Worm (Caenorhabditis elegans) whole organism, young adult: ENCODE results near the gene C05D9.4.

ENCODE experiments used
- B0019.2 ChIP-seq: fragments of 200-800 bp; sonication (Bioruptor generic); conservative IDR thresholded peaks from 2 replicates; pipeline ENCODE4 v1.3.6; 2022; ENCODE audit warnings: missing genetic modification reagents, missing genetic modification characterization, missing compliant biosample characterization
- B0261.1 ChIP-seq: sonication (generic microtip); optimal IDR thresholded peaks from 2 replicates; lab custom pipeline; 2016; ENCODE audit warnings: mild to moderate bottlenecking, missing genetic modification characterization, moderate library complexity, missing compliant biosample characterization
- B0336.3 ChIP-seq: fragments of 200-800 bp; sonication (Bioruptor generic); IDR thresholded peaks from 2 replicates; pipeline ENCODE4 v1.3.6; 2022; ENCODE audit warnings: missing genetic modification characterization, missing compliant biosample characterization
- F10E7.11 ChIP-seq: sonication (generic microtip); optimal IDR thresholded peaks from 2 replicates; lab custom pipeline; 2017; ENCODE audit warnings: mild to moderate bottlenecking, missing genetic modification characterization, moderate library complexity, missing compliant biosample characterization
- F22D6.2 ChIP-seq: sonication (generic microtip); optimal IDR thresholded peaks from 2 replicates; lab custom pipeline; 2016; ENCODE audit warnings: mild to moderate bottlenecking, missing genetic modification characterization, missing compliant biosample characterization
- F33H1.4 ChIP-seq: fragments of 200-800 bp; sonication (Bioruptor generic); IDR thresholded peaks from 2 replicates; pipeline ENCODE4 v1.3.6; 2022; ENCODE audit warnings: missing genetic modification reagents, missing genetic modification characterization, missing compliant biosample characterization
- F52B5.7 ChIP-seq: sonication (generic microtip); optimal IDR thresholded peaks from 2 replicates; lab custom pipeline; 2016; ENCODE audit warnings: mild to moderate bottlenecking, missing genetic modification characterization, missing compliant biosample characterization
- T26A5.8 ChIP-seq: sonication (generic microtip); optimal IDR thresholded peaks from 2 replicates; lab custom pipeline; 2016; ENCODE audit warnings: missing genetic modification characterization, missing compliant biosample characterization
- Y53G8AR.9 ChIP-seq: fragments of 200-800 bp; sonication (Bioruptor generic); conservative IDR thresholded peaks from 2 replicates; pipeline ENCODE4 v1.3.6; 2022; ENCODE audit warnings: missing genetic modification reagents, missing genetic modification characterization, missing compliant biosample characterization
- Y56A3A.18 ChIP-seq: fragments of 200-800 bp; sonication (Bioruptor generic); IDR thresholded peaks from 2 replicates; pipeline ENCODE4 v1.3.6; 2022; ENCODE audit warnings: missing genetic modification reagents, missing genetic modification characterization, missing compliant biosample characterization
- Y95B8A.8 ChIP-seq: fragments of 200-800 bp; sonication (Bioruptor generic); IDR thresholded peaks from 2 replicates; pipeline ENCODE4 v1.3.6; 2022; ENCODE audit warnings: missing genetic modification reagents, missing genetic modification characterization, missing compliant biosample characterization
- attf-5 ChIP-seq: fragments of 200-800 bp; sonication (Bioruptor generic); optimal IDR thresholded peaks from 2 replicates; lab custom pipeline; 2018; ENCODE audit warnings: mild to moderate bottlenecking, missing genetic modification characterization, missing compliant biosample characterization
- ccch-3 ChIP-seq: fragments of 200-800 bp; sonication (Bioruptor generic); optimal IDR thresholded peaks from 2 replicates; lab custom pipeline; 2018; ENCODE audit warnings: mild to moderate bottlenecking, missing genetic modification characterization, missing compliant biosample characterization
- cebp-2 ChIP-seq: fragments of 200-800 bp; sonication (Bioruptor generic); IDR thresholded peaks from 2 replicates; pipeline ENCODE4 v1.3.6; 2022; ENCODE audit warnings: missing genetic modification characterization, missing compliant biosample characterization
- ceh-27 ChIP-seq: fragments of 200-800 bp; sonication (Bioruptor generic); optimal IDR thresholded peaks from 2 replicates; lab custom pipeline; 2018; ENCODE audit warnings: mild to moderate bottlenecking, missing genetic modification characterization, moderate library complexity, missing compliant biosample characterization
- ceh-58 ChIP-seq: fragments of 200-800 bp; sonication (Bioruptor generic); IDR thresholded peaks from 2 replicates; pipeline ENCODE4 v1.3.6; 2022; ENCODE audit warnings: missing genetic modification characterization, missing compliant biosample characterization
- dox-1 ChIP-seq: fragments of 200-800 bp; sonication (Bioruptor generic); IDR thresholded peaks from 2 replicates; pipeline ENCODE4 v1.3.6; 2022; ENCODE audit warnings: missing genetic modification reagents, missing genetic modification characterization, missing compliant biosample characterization
- dpl-1 ChIP-seq: fragments of 150-350 bp; optimal IDR thresholded peaks from 2 replicates; lab custom pipeline; 2014; ENCODE audit warnings: missing biosample characterization, missing genetic modification reagents, missing genetic modification characterization
- egl-18 ChIP-seq: fragments of 200-800 bp; sonication (Bioruptor generic); IDR thresholded peaks from 2 replicates; pipeline ENCODE4 v1.3.6; 2022; ENCODE audit warnings: missing genetic modification reagents, missing genetic modification characterization, missing compliant biosample characterization
- ekl-4 ChIP-seq: fragments of 200-800 bp; sonication (Bioruptor generic); IDR thresholded peaks from 2 replicates; pipeline ENCODE4 v1.3.6; 2022; ENCODE audit warnings: missing genetic modification reagents, missing genetic modification characterization, missing compliant biosample characterization
- ets-4 ChIP-seq: fragments of 200-800 bp; sonication (Bioruptor generic); optimal IDR thresholded peaks from 2 replicates; lab custom pipeline; 2018; ENCODE audit warnings: mild to moderate bottlenecking, missing genetic modification characterization, missing compliant biosample characterization
- gei-17 ChIP-seq: fragments of 200-800 bp; sonication (Bioruptor generic); optimal IDR thresholded peaks from 2 replicates; lab custom pipeline; 2018; ENCODE audit warnings: mild to moderate bottlenecking, missing genetic modification characterization, missing compliant biosample characterization
- hlh-26 ChIP-seq: fragments of 200-800 bp; sonication (Bioruptor generic); conservative IDR thresholded peaks from 2 replicates; pipeline ENCODE4 v1.3.6; 2022; ENCODE audit warnings: missing genetic modification reagents, missing genetic modification characterization, missing compliant biosample characterization
- hmg-1.2 ChIP-seq: fragments of 200-800 bp; sonication (Bioruptor generic); IDR thresholded peaks from 2 replicates; pipeline ENCODE4 v1.3.6; 2022; ENCODE audit warnings: missing genetic modification reagents, missing genetic modification characterization, missing compliant biosample characterization
- hrde-1 ChIP-seq: sonication (generic microtip); optimal IDR thresholded peaks from 2 replicates; lab custom pipeline; 2016; ENCODE audit warnings: missing genetic modification characterization, mild to moderate bottlenecking, missing compliant biosample characterization, moderate library complexity, missing genotype, missing genetic modification reagents, borderline replicate concordance
- lag-1 ChIP-seq: fragments of 200-800 bp; sonication (Bioruptor generic); IDR thresholded peaks from 2 replicates; pipeline ENCODE4 v1.3.6; 2022; ENCODE audit warnings: missing genetic modification reagents, missing genetic modification characterization, missing compliant biosample characterization
- let-526 ChIP-seq: fragments of 200-800 bp; sonication (Bioruptor generic); IDR thresholded peaks from 2 replicates; pipeline ENCODE4 v1.3.6; 2022; ENCODE audit warnings: missing genetic modification reagents, missing genetic modification characterization, missing compliant biosample characterization
- madf-8 ChIP-seq: fragments of 200-800 bp; sonication (Bioruptor generic); conservative IDR thresholded peaks from 2 replicates; pipeline ENCODE4 v1.3.6; 2022; ENCODE audit warnings: missing genetic modification reagents, missing genetic modification characterization, missing compliant biosample characterization
- nfya-1 ChIP-seq: sonication (generic microtip); optimal IDR thresholded peaks from 2 replicates; lab custom pipeline; 2017; ENCODE audit warnings: antibody characterized with exemption, missing compliant biosample characterization, missing genetic modification characterization, borderline replicate concordance; ENCODE audit not compliant: insufficient read depth
- nhr-179 ChIP-seq: sonication (generic microtip); optimal IDR thresholded peaks from 2 replicates; lab custom pipeline; 2016; ENCODE audit warnings: mild to moderate bottlenecking, missing genetic modification characterization, missing compliant biosample characterization
- nhr-80 ChIP-seq: sonication (generic microtip); optimal IDR thresholded peaks from 2 replicates; lab custom pipeline; 2016; ENCODE audit warnings: missing genetic modification characterization, missing compliant biosample characterization
- pha-4 ChIP-seq: fragments of 150-350 bp; sonication (generic microtip); optimal IDR thresholded peaks from 2 replicates; lab custom pipeline; 2014; ENCODE audit warnings: missing biosample characterization, missing genetic modification reagents, missing genetic modification characterization
- repo-1 ChIP-seq: sonication (generic microtip); optimal IDR thresholded peaks from 2 replicates; lab custom pipeline; 2017; ENCODE audit warnings: mild to moderate bottlenecking, missing genetic modification characterization, missing compliant biosample characterization
- sea-2 ChIP-seq: fragments of 200-800 bp; sonication (Bioruptor generic); IDR thresholded peaks from 2 replicates; pipeline ENCODE4 v1.3.6; 2022; ENCODE audit warnings: missing genetic modification characterization, missing compliant biosample characterization
- snpc-4 ChIP-seq, 5 experiments: fragments of 150-350 bp in 1 of 5; sonication (generic microtip) in 4 of 5; optimal IDR thresholded peaks; 2 replicates each; lab custom pipeline; 2014 to 2018; ENCODE audit warnings: missing genetic modification characterization in 5 of 5, missing biosample characterization in 3 of 5, antibody characterized with exemption in 2 of 5, mild to moderate bottlenecking in 2 of 5, missing compliant biosample characterization in 2 of 5, missing genotype in 2 of 5, moderate library complexity in 2 of 5, missing genetic modification reagents in 1 of 5
- somi-1 ChIP-seq: fragments of 200-800 bp; sonication (Bioruptor generic); optimal IDR thresholded peaks from 2 replicates; lab custom pipeline; 2018; ENCODE audit warnings: mild to moderate bottlenecking, missing genetic modification characterization, missing compliant biosample characterization
- tbp1 ChIP-seq: fragments of 200-800 bp; sonication (Bioruptor generic); optimal IDR thresholded peaks from 2 replicates; lab custom pipeline; 2018; ENCODE audit warnings: mild to moderate bottlenecking, missing genetic modification characterization, missing compliant biosample characterization
- zim-3 ChIP-seq: sonication (generic microtip); optimal IDR thresholded peaks from 2 replicates; lab custom pipeline; 2017; ENCODE audit warnings: mild to moderate bottlenecking, missing genetic modification characterization, moderate library complexity, missing compliant biosample characterization
- ztf-22 ChIP-seq: fragments of 200-800 bp; sonication (Bioruptor generic); optimal IDR thresholded peaks from 2 replicates; lab custom pipeline; 2018; ENCODE audit warnings: mild to moderate bottlenecking, missing genetic modification characterization, moderate library complexity, missing compliant biosample characterization
- ztf-25 ChIP-seq: fragments of 200-800 bp; sonication (Bioruptor generic); IDR thresholded peaks from 2 replicates; pipeline ENCODE4 v1.3.6; 2022; ENCODE audit warnings: missing genetic modification reagents, missing genetic modification characterization, missing compliant biosample characterization
- ztf-26 ChIP-seq: sonication (generic microtip); optimal IDR thresholded peaks from 2 replicates; lab custom pipeline; 2017; ENCODE audit warnings: missing genetic modification characterization, missing compliant biosample characterization
- ztf-3 ChIP-seq: fragments of 200-800 bp; sonication (Bioruptor generic); optimal IDR thresholded peaks from 2 replicates; lab custom pipeline; 2018; ENCODE audit warnings: mild to moderate bottlenecking, missing genetic modification characterization, missing compliant biosample characterization

Gene C05D9.4

ce11 chrX:1094332-1094731, 13.5 kb upstream of the C05D9.4 start:
- no peak for TF ChIP-seq B0261.1 (tag; lab: Kevin White, UChicago)
- no peak for TF ChIP-seq ztf-22 (GFP tag; lab: Kevin White, UChicago)
- no peak for TF ChIP-seq Y95B8A.8
- TF ChIP-seq ccch-3 (GFP tag; lab: Kevin White, UChicago), result no peak
- TF ChIP-seq madf-8 (GFP tag; lab: Robert Waterston, UW), result no peak
- no peak for TF ChIP-seq dox-1

DNA sequence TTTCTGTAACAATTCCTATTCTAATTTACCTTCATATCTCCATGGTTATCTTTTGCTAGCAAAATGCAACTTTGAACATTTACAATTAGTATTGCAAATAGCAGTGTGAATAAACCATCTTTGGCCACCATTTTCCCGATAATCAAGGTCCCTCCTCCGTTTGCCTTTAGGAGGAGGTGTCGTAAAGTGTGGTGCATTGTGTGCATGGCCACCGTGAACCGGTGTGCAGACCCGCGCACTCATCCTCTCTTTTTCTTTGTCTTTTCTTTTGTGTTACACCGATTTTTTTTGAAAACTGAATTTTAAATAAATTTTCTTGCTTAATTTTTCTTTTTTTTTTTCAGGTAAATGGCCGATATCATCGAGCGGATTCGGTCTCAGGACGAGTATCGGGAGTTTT, 11.1 kb upstream of the C05D9.4 start, which contains the start of the genes pigx-1 and rme-6:
Gene pigx-1, minus strand, starts transcription at position 206 of the 400 bp plus-strand sequence.
Gene rme-6, plus strand, starts transcription at position 345 of the 400 bp plus-strand sequence.
- TF ChIP-seq nhr-179 (tag; lab: Kevin White, UChicago) (no peak), Y56A3A.18 (no peak), egl-18 (GFP tag; lab: Robert Waterston, UW) (no peak), cebp-2 (GFP tag; lab: Robert Waterston, UW) (no peak), somi-1 (GFP tag; lab: Kevin White, UChicago) (no peak), hlh-26 (GFP tag; lab: Robert Waterston, UW) (no peak), F10E7.11 (tag; lab: Kevin White, UChicago) (no peak), let-526 (GFP tag; lab: Robert Waterston, UW) (no peak), ceh-58 (GFP tag; lab: Robert Waterston, UW) (no peak), ets-4 (GFP tag; lab: Kevin White, UChicago) (no peak), Y95B8A.8 (no peak), F33H1.4 (no peak), gei-17 (GFP tag; lab: Kevin White, UChicago) (no peak), ztf-25 (GFP tag; lab: Robert Waterston, UW) (no peak), hrde-1 (tag; lab: Kevin White, UChicago) (no peak), ceh-27 (GFP tag; lab: Kevin White, UChicago) (no peak), Y53G8AR.9 (GFP tag; lab: Robert Waterston, UW) (no peak), B0019.2 (no peak)

DNA sequence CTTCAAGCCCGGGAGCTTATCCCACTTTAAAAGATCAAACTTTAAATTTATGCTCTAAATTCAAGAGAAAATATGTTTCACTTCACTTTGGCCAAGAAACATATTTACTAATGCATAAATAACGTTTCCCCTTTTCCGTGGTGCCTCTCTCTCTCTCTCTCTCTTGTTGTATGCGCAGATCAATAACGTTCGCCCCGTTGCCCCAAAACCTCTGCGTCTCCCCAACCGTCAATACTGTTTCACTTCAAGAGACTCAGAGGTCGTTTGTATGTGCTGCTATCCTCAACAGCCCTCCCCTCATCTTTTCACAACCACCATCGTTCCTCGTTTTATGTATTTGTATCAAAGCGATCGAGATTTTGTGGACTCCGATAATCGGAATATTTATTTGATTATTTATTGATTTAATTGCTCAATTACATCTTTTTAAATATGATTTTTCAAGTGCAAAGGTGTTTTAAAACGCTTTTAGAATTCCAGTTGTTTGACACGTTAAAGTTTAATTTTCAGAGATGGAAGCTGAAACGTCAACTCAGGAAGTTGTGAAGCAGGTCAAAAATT, 4.1 kb upstream of the C05D9.4 start, which contains the start of gene ife-4:
Gene ife-4, plus strand, starts transcription at position 511 of the 561 bp plus-strand sequence.
- TF ChIP-seq B0336.3 (GFP tag; lab: Robert Waterston, UW) (no peak), hmg-1.2 (GFP tag; lab: Robert Waterston, UW) (peak; percentile 44; the same call in 1 of the 2 replicates)

- TF ChIP-seq attf-5 (GFP tag; lab: Kevin White, UChicago), result no peak
- no peak for TF ChIP-seq dpl-1 (GFP tag; lab: Kevin White, UChicago)
Measured at ce11 chrX:1108874-1109273, 1.0 kb downstream of the C05D9.4 start.

DNA sequence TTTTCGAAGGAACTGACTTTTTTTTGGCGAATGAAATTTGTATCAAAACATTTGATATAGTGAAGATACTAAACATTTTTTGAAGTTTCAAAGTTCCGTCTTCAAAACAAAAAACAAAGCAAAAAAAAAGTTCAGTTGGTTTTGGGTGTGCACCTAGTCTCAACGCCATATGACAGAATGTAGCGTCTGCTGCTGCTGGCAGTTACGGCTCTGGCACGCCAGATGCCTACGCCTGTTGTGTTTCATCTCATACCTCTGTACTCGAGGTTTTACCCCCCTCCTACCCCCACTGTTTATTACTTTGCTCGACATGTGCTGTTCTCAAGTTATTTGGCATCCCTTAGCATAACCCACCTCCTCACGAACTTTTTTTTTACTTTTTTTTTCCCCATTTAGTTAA, 2.9 kb downstream of the C05D9.4 start:
- TF ChIP-seq F22D6.2 (no peak), zim-3 (tag; lab: Kevin White, UChicago) (no peak), sea-2 (GFP tag; lab: Robert Waterston, UW) (no peak), F52B5.7 (tag; lab: Kevin White, UChicago) (no peak), Y53G8AR.9 (GFP tag; lab: Robert Waterston, UW) (no peak), ztf-26 (tag; lab: Kevin White, UChicago) (no peak), snpc-4 (GFP tag; optimal IDR thresholded peaks at IDR 0.05; lab: Kevin White, UChicago) (no peak), snpc-4 (tag; optimal IDR thresholded peaks at IDR 0.05; lab: Kevin White, UChicago) (no peak), ztf-3 (no peak), ekl-4 (no peak), nfya-1 (tag; lab: Kevin White, UChicago) (no peak), nhr-80 (no peak), hmg-1.2 (GFP tag; lab: Robert Waterston, UW) (no peak), tbp1 (GFP tag; lab: Kevin White, UChicago) (no peak), lag-1 (GFP tag; lab: Robert Waterston, UW) (no peak), repo-1 (tag; lab: Kevin White, UChicago) (no peak), pha-4 (no peak), T26A5.8 (tag; lab: Kevin White, UChicago) (no peak)
